Worm (Caenorhabditis elegans): Measurements from ENCODE around the gene C47E12.9.
A peak's percentile ranks its signal among the peaks of the same experiment; 100 is the strongest.

Gene C47E12.9

DNA sequence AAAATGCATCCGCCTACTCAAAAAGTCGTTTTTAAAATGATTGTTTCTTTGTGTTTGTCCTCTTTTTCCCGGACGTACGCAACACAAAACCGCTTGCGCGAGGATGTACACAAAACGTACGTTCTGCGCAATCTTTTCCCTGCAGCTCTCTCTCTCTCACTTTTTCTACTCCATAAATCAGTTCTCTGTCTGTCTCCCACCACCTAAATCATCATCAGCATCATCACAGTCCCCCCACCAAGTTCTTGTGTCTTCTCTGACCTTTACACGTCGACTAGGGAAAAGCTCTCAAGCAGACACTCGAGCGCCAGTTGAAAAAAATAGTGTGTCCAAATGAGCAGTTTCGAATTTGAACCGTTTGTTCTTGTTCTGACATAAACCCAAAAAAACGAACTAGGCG is 30.2 kb upstream of the C47E12.9 start:
- TF ChIP-seq tbx-2 (tag; optimal IDR thresholded peaks at IDR 0.05) (peak; percentile 22), nhr-28 (tag; optimal IDR thresholded peaks at IDR 0.05) (no peak), nhr-77 (tag; optimal IDR thresholded peaks at IDR 0.05) (peak; percentile 45), unc-62 (GFP tag; optimal IDR thresholded peaks at IDR 0.05) (no peak), mep-1 (tag; optimal IDR thresholded peaks at IDR 0.05) (no peak), efl-1 (optimal IDR thresholded peaks at IDR 0.05) (no peak), efl-1 (GFP tag; optimal IDR thresholded peaks at IDR 0.05 in 1 of 2) (peak in 1 of 2 experiments; percentile 79)

DNA sequence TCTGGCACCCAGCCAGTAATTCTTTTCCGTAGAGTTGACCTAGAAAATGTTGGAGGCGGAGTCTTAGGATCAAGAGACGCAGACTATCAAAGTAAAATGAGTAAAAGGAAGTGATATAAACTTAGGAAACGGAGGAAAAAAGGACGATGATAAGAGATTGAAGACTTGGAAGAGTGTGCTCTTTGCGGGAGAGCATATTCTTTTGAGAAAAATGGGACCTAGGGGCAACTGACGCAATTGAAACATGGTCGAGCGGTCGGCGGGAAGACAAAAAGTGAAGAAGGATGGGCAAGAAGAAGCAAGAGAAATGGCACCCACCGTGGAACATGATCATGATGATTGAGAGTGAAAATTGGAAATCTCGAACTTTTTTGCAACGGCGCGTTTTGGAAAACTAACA is 26.5 kb upstream of the C47E12.9 start:
- TF ChIP-seq nhr-20 (tag; optimal IDR thresholded peaks at IDR 0.05) (peak; percentile 24), F16B12.6 (tag; optimal IDR thresholded peaks at IDR 0.05) (no peak), dpl-1 (GFP tag; optimal IDR thresholded peaks at IDR 0.05) (peak; percentile 8 to 39 (median 12)), nhr-76 (tag; optimal IDR thresholded peaks at IDR 0.05) (no peak), egl-27 (tag; optimal IDR thresholded peaks at IDR 0.05) (no peak), efl-1 (optimal IDR thresholded peaks at IDR 0.05) (peak; percentile 4 to 56), efl-1 (GFP tag; optimal IDR thresholded peaks at IDR 0.05 in 1 of 2) (peak in 1 of 2 experiments; percentile 52), nhr-237 (tag; optimal IDR thresholded peaks at IDR 0.05) (no peak), isw-1 (GFP tag; IDR thresholded peaks at IDR 0.05) (no peak), lin-39 (tag; optimal IDR thresholded peaks at IDR 0.05) (no peak), mep-1 (tag; optimal IDR thresholded peaks at IDR 0.05) (peak; percentile 8), hlh-4 (tag; optimal IDR thresholded peaks at IDR 0.05) (no peak), unc-30 (tag; optimal IDR thresholded peaks at IDR 0.05) (no peak), fkh-8 (tag; optimal IDR thresholded peaks at IDR 0.05) (no peak), mdl-1 (tag; optimal IDR thresholded peaks at IDR 0.05) (no peak), nhr-90 (tag; optimal IDR thresholded peaks at IDR 0.05; ENCODE audit: poor library complexity) (no peak), zip-4 (GFP tag; optimal IDR thresholded peaks at IDR 0.05) (no peak), unc-98 (GFP tag; IDR thresholded peaks at IDR 0.05) (no peak), unc-62 (GFP tag; optimal IDR thresholded peaks at IDR 0.05) (no peak), mef-2 (tag; optimal IDR thresholded peaks at IDR 0.05) (no peak), ztf-11 (tag; optimal IDR thresholded peaks at IDR 0.05) (no peak), lin-35 (GFP tag; optimal IDR thresholded peaks at IDR 0.05) (peak in 1 of 2 experiments; percentile 51), rnt-1 (tag; optimal IDR thresholded peaks at IDR 0.05) (peak; percentile 60), snu-23 (GFP tag; optimal IDR thresholded peaks at IDR 0.05) (peak; percentile 39), tbx-2 (tag; optimal IDR thresholded peaks at IDR 0.05) (peak; percentile 20), blmp-1 (tag; optimal IDR thresholded peaks at IDR 0.05) (no peak), ceh-63 (GFP tag; optimal IDR thresholded peaks at IDR 0.05) (no peak), nhr-19 (GFP tag; conservative IDR thresholded peaks at IDR 0.05) (peak; percentile 59), nhr-12 (tag; optimal IDR thresholded peaks at IDR 0.05) (no peak), nhr-85 (tag) (no peak), swsn-7 (tag; optimal IDR thresholded peaks at IDR 0.05) (no peak), elt-2 (tag; optimal IDR thresholded peaks at IDR 0.05) (no peak), nhr-71 (tag; optimal IDR thresholded peaks at IDR 0.05) (peak; percentile 66), nhr-77 (tag; optimal IDR thresholded peaks at IDR 0.05) (peak; percentile 35), lin-14 (GFP tag; optimal IDR thresholded peaks at IDR 0.05) (peak; percentile 73), lir-3 (tag; optimal IDR thresholded peaks at IDR 0.05; ENCODE audit: poor library complexity) (no peak)

ce11 chrIV:9953333-9953732 is 21.2 kb upstream of the C47E12.9 start, which contains the start of gene gon-1:
gon-1 (minus strand) TSS chrIV:9953433.
- TF ChIP-seq unc-130 (tag; optimal IDR thresholded peaks at IDR 0.05) (no peak), jun-1 (tag; optimal IDR thresholded peaks at IDR 0.05) (no peak), ztf-11 (tag; optimal IDR thresholded peaks at IDR 0.05) (no peak), lsy-2 (tag; optimal IDR thresholded peaks at IDR 0.05) (no peak), pax-3 (tag; optimal IDR thresholded peaks at IDR 0.05) (no peak), ceh-8 (GFP tag; optimal IDR thresholded peaks at IDR 0.05) (no peak), elt-2 (tag; optimal IDR thresholded peaks at IDR 0.05) (no peak), nhr-77 (tag; optimal IDR thresholded peaks at IDR 0.05) (no peak), skn-1 (tag; optimal IDR thresholded peaks at IDR 0.05) (no peak), dsc-1 (tag; optimal IDR thresholded peaks at IDR 0.05) (no peak), isw-1 (GFP tag; IDR thresholded peaks at IDR 0.05) (no peak), vab-15 (tag; optimal IDR thresholded peaks at IDR 0.05) (no peak), tbx-2 (tag; optimal IDR thresholded peaks at IDR 0.05) (no peak), mep-1 (tag; optimal IDR thresholded peaks at IDR 0.05) (no peak), egl-27 (tag; optimal IDR thresholded peaks at IDR 0.05) (no peak), C34B4.2 (tag; optimal IDR thresholded peaks at IDR 0.05) (no peak)

Data from whole organism, L1 larva.